Fruit fly (Drosophila melanogaster) whole organism, prepupa: ENCODE data around the gene btn.

Source experiments
- CG6163 ChIP-seq: fragments of 200-800 bp; sonication (Bioruptor generic); IDR thresholded peaks from 3 replicates; pipeline ENCODE4 v1.3.6; 2022; ENCODE audit warnings: missing biosample characterization, missing genetic modification characterization
- CG6276 ChIP-seq: fragments of 200-800 bp; sonication (Bioruptor generic); optimal IDR thresholded peaks from 2 replicates; lab custom pipeline; 2017; ENCODE audit warnings: missing biosample characterization, mild to moderate bottlenecking, missing genetic modification characterization
- Hr39 ChIP-seq: fragments of 200-800 bp; sonication (Bioruptor generic); optimal IDR thresholded peaks from 2 replicates; lab custom pipeline; 2016; ENCODE audit warnings: missing biosample characterization, missing genetic modification characterization

DNA sequence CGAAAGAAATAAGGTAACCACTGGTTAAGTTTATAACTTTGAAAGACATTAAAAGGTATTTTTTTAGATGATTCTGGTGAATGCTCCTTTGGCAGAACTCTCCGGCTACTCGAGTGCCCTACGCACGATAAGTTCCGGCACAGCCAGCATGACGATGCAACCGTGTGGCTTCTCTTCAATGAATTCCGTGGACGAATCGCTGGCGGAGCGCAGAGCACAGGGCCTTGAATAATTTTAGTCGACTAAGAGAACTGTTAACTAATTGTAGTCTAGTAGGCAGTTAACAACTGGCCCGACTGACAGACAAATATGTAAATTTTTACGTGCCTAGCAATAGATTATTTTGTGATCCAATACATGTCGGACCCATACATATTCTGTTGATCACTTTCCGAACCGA lies 29.8 kb upstream of the btn start, which contains the start of gene CG31161:
- no peak for TF ChIP-seq CG6276 (GFP tag; lab: Kevin White, UChicago)
- no peak for TF ChIP-seq CG6163 (GFP tag; lab: Robert Waterston, UW)
- TF ChIP-seq Hr39 (GFP tag; lab: Kevin White, UChicago) = no peak
